Fruit fly (Drosophila melanogaster) whole organism, embryonic: ENCODE measurements around the gene CG32147.

ENCODE experiments used
- Ada2b ChIP-seq: fragments of 200-800 bp; sonication (Bioruptor generic); IDR thresholded peaks from 2 replicates; pipeline ENCODE4 v1.3.6; 2022; ENCODE audit warnings: missing biosample characterization, missing genetic modification characterization
- CG10209 ChIP-seq: fragments of 200-800 bp; sonication (Bioruptor generic); optimal IDR thresholded peaks from 3 replicates; lab custom pipeline; 2017; ENCODE audit warnings: missing biosample characterization, mild to moderate bottlenecking, missing genetic modification characterization, missing genetic modification reagents
- CG10366 ChIP-seq: fragments of 200-800 bp; sonication (Bioruptor generic); IDR thresholded peaks from 2 replicates; pipeline ENCODE4 v1.3.6; 2022; ENCODE audit warnings: missing biosample characterization, missing genetic modification characterization
- CG11560 ChIP-seq: fragments of 200-800 bp; sonication (Bioruptor generic); IDR thresholded peaks from 3 replicates; pipeline ENCODE4 v1.3.6; 2022; ENCODE audit warnings: missing biosample characterization, missing genetic modification characterization
- CG12219 ChIP-seq: fragments of 200-800 bp; sonication (Bioruptor generic); optimal IDR thresholded peaks from 3 replicates; lab custom pipeline; 2018; ENCODE audit warnings: missing biosample characterization, mild to moderate bottlenecking, missing genetic modification characterization
- CG13287 ChIP-seq: fragments of 200-800 bp; sonication (Bioruptor generic); IDR thresholded peaks from 2 replicates; pipeline ENCODE4 v1.3.6; 2022; ENCODE audit warnings: missing biosample characterization, missing genetic modification characterization; ENCODE audit not compliant: partially characterized antibody
- CG13424 ChIP-seq: fragments of 200-800 bp; sonication (Bioruptor generic); optimal IDR thresholded peaks from 2 replicates; lab custom pipeline; 2019; ENCODE audit warnings: missing biosample characterization, mild to moderate bottlenecking, missing genetic modification characterization, moderate library complexity
- CG13894 ChIP-seq: fragments of 200-800 bp; sonication (Bioruptor generic); optimal IDR thresholded peaks from 3 replicates; lab custom pipeline; 2018; ENCODE audit warnings: missing biosample characterization, mild to moderate bottlenecking, missing genetic modification characterization, moderate library complexity
- CG17328 ChIP-seq: fragments of 200-800 bp; sonication (Bioruptor generic); IDR thresholded peaks from 2 replicates; pipeline ENCODE4 v1.3.6; 2022; ENCODE audit warnings: missing biosample characterization, missing genetic modification characterization
- CG18599 ChIP-seq: fragments of 200-800 bp; sonication (Bioruptor generic); optimal IDR thresholded peaks from 3 replicates; lab custom pipeline; 2017; ENCODE audit warnings: missing biosample characterization, missing genetic modification characterization, mild to moderate bottlenecking, moderate library complexity, missing genetic modification reagents
- CG2678 ChIP-seq: fragments of 200-800 bp; sonication (Bioruptor generic); optimal IDR thresholded peaks from 3 replicates; lab custom pipeline; 2019; ENCODE audit warnings: missing biosample characterization, mild to moderate bottlenecking, missing genetic modification characterization, moderate library complexity
- CG2712 ChIP-seq: fragments of 200-800 bp; optimal IDR thresholded peaks from 3 replicates; lab custom pipeline; 2019; ENCODE audit warnings: missing biosample characterization, mild to moderate bottlenecking, missing genetic modification characterization, moderate library complexity
- CG32767 ChIP-seq: fragments of 200-800 bp; sonication (Bioruptor generic); IDR thresholded peaks from 2 replicates; pipeline ENCODE4 v1.3.6; 2022; ENCODE audit warnings: missing biosample characterization, missing genetic modification characterization
- CG6689 ChIP-seq: fragments of 200-800 bp; sonication (Bioruptor generic); IDR thresholded peaks from 2 replicates; pipeline ENCODE4 v1.3.6; 2022; ENCODE audit warnings: missing biosample characterization, missing genetic modification characterization
- CG6765 ChIP-seq: fragments of 200-800 bp; sonication (Bioruptor generic); optimal IDR thresholded peaks from 3 replicates; lab custom pipeline; 2017; ENCODE audit warnings: missing biosample characterization, mild to moderate bottlenecking, missing genetic modification characterization
- CG8478 ChIP-seq: fragments of >200 bp; optimal IDR thresholded peaks from 2 replicates; lab custom pipeline; 2018
- CG9215 ChIP-seq: fragments of 200-800 bp; sonication (Bioruptor generic); IDR thresholded peaks from 2 replicates; pipeline ENCODE4 v1.3.6; 2022; ENCODE audit warnings: missing biosample characterization, missing genetic modification characterization
- CG9932 ChIP-seq: fragments of 200-800 bp; sonication (Bioruptor generic); IDR thresholded peaks from 2 replicates; pipeline ENCODE4 v1.3.6; 2022; ENCODE audit warnings: missing biosample characterization, missing genetic modification characterization
- Ets65A ChIP-seq: fragments of 200-800 bp; sonication (Bioruptor generic); peaks from one replicate; lab custom pipeline; 2016; ENCODE audit warnings: missing biosample characterization, missing genetic modification characterization
- HLHmδ ChIP-seq: fragments of 200-800 bp; sonication (Bioruptor generic); optimal IDR thresholded peaks from 2 replicates; lab custom pipeline; 2018; ENCODE audit warnings: missing biosample characterization, mild to moderate bottlenecking, missing genetic modification characterization, moderate library complexity
- Hr51 ChIP-seq, 2 experiments: fragments of 200-800 bp; sonication (Bioruptor generic); optimal IDR thresholded peaks; 2 replicates in 1 of 2; 3 replicates in 1 of 2; lab custom pipeline; 2016 to 2018; ENCODE audit warnings: missing biosample characterization in 2 of 2, missing genetic modification characterization in 2 of 2, mild to moderate bottlenecking in 1 of 2, moderate library complexity in 1 of 2
- MESR4 ChIP-seq: fragments of 200-800 bp; sonication (Bioruptor generic); optimal IDR thresholded peaks from 2 replicates; lab custom pipeline; 2018; ENCODE audit warnings: missing biosample characterization, mild to moderate bottlenecking, missing genetic modification characterization, moderate library complexity
- Med ChIP-seq: fragments of 200-800 bp; sonication (Bioruptor generic); peaks from one replicate; lab custom pipeline; 2016; ENCODE audit warnings: missing biosample characterization, missing genetic modification characterization, mild to moderate bottlenecking, inconsistent platforms, moderate library complexity
- PHDP ChIP-seq: fragments of 200-800 bp; sonication (Bioruptor generic); optimal IDR thresholded peaks from 3 replicates; lab custom pipeline; 2018; ENCODE audit warnings: missing biosample characterization, mild to moderate bottlenecking, missing genetic modification characterization, moderate library complexity
- Ptx1 ChIP-seq: fragments of 200-800 bp; sonication (Bioruptor generic); IDR thresholded peaks from 2 replicates; pipeline ENCODE4 v1.3.6; 2022; ENCODE audit warnings: missing biosample characterization, missing genetic modification characterization
- Xbp1 ChIP-seq: fragments of 200-800 bp; sonication (Bioruptor generic); optimal IDR thresholded peaks from 3 replicates; lab custom pipeline; 2016; ENCODE audit warnings: missing biosample characterization, mild to moderate bottlenecking, missing genetic modification characterization
- aop ChIP-seq: fragments of 200-800 bp; sonication (Bioruptor generic); IDR thresholded peaks from 2 replicates; pipeline ENCODE4 v1.3.6; 2022; ENCODE audit warnings: missing biosample characterization, missing genetic modification characterization
- bsh ChIP-seq, 2 experiments: fragments of 200-800 bp; sonication (Bioruptor generic); optimal IDR thresholded peaks; 2 replicates each; lab custom pipeline; 2017 to 2018; ENCODE audit warnings: mild to moderate bottlenecking in 2 of 2, missing biosample characterization in 2 of 2, missing genetic modification characterization in 2 of 2, moderate library complexity in 1 of 2
- crp ChIP-seq, 2 experiments: fragments of 200-800 bp; sonication (Bioruptor generic); optimal IDR thresholded peaks; 2 replicates in 1 of 2; 3 replicates in 1 of 2; lab custom pipeline; 2017; ENCODE audit warnings: missing biosample characterization in 2 of 2, missing genetic modification characterization in 2 of 2, mild to moderate bottlenecking in 1 of 2, moderate library complexity in 1 of 2
- dati ChIP-seq: fragments of 200-800 bp; sonication (Bioruptor generic); IDR thresholded peaks from 2 replicates; pipeline ENCODE4 v1.3.6; 2022; ENCODE audit warnings: missing biosample characterization, missing genetic modification characterization
- dmrt99B ChIP-seq: fragments of 200-800 bp; sonication (Bioruptor generic); optimal IDR thresholded peaks from 2 replicates; lab custom pipeline; 2018; ENCODE audit warnings: missing biosample characterization, mild to moderate bottlenecking, missing genetic modification characterization, moderate library complexity
- gem ChIP-seq: fragments of 200-800 bp; sonication (Bioruptor generic); optimal IDR thresholded peaks from 2 replicates; lab custom pipeline; 2019; ENCODE audit warnings: missing biosample characterization, mild to moderate bottlenecking, missing genetic modification characterization, moderate library complexity
- grau ChIP-seq: fragments of 200-800 bp; optimal IDR thresholded peaks from 3 replicates; lab custom pipeline; 2019; ENCODE audit warnings: missing biosample characterization, mild to moderate bottlenecking, missing genetic modification characterization, moderate library complexity
- hkb ChIP-seq, 2 experiments: fragments of 200-800 bp in 1 of 2; fragments of >200 bp in 1 of 2; sonication (Bioruptor generic) in 1 of 2; IDR thresholded peaks in 1 of 2; optimal IDR thresholded peaks in 1 of 2; 2 replicates each; pipeline versions ENCODE4 v1.3.6 to Lab custom; 2017 to 2022; ENCODE audit warnings: missing biosample characterization in 1 of 2, missing genetic modification characterization in 1 of 2
- lab ChIP-seq: fragments of 200-800 bp; sonication (Bioruptor generic); optimal IDR thresholded peaks from 3 replicates; lab custom pipeline; 2017; ENCODE audit warnings: missing biosample characterization, missing genetic modification characterization, mild to moderate bottlenecking, moderate library complexity, missing genetic modification reagents
- lmd ChIP-seq: fragments of 200-800 bp; sonication (Bioruptor generic); IDR thresholded peaks from 2 replicates; pipeline ENCODE4 v1.3.6; 2022; ENCODE audit warnings: missing biosample characterization, missing genetic modification characterization
- nom ChIP-seq: fragments of 200-800 bp; sonication (Bioruptor generic); optimal IDR thresholded peaks from 2 replicates; lab custom pipeline; 2017; ENCODE audit warnings: missing biosample characterization, missing genetic modification characterization, mild to moderate bottlenecking, moderate library complexity, missing genetic modification reagents
- oc ChIP-seq: fragments of 200-800 bp; sonication (Bioruptor generic); optimal IDR thresholded peaks from 2 replicates; lab custom pipeline; 2018; ENCODE audit warnings: missing biosample characterization, mild to moderate bottlenecking, missing genetic modification characterization, moderate library complexity
- pum ChIP-seq: fragments of 200-800 bp; sonication (Bioruptor generic); optimal IDR thresholded peaks from 2 replicates; lab custom pipeline; 2016; ENCODE audit warnings: missing biosample characterization, missing genetic modification characterization
- ranshi ChIP-seq: fragments of 200-800 bp; sonication (Bioruptor generic); IDR thresholded peaks from 2 replicates; pipeline ENCODE4 v1.3.6; 2022; ENCODE audit warnings: missing biosample characterization, missing genetic modification characterization
- repo ChIP-seq: fragments of 200-800 bp; sonication (Bioruptor generic); optimal IDR thresholded peaks from 2 replicates; lab custom pipeline; 2016; ENCODE audit warnings: missing biosample characterization, missing genetic modification characterization
- slbo ChIP-seq: fragments of 200-800 bp; sonication (Bioruptor generic); IDR thresholded peaks from 2 replicates; pipeline ENCODE4 v1.3.6; 2022; ENCODE audit warnings: missing biosample characterization, missing genetic modification characterization
- slp2 ChIP-seq: fragments of 200-800 bp; sonication (Bioruptor generic); optimal IDR thresholded peaks from 2 replicates; lab custom pipeline; 2016; ENCODE audit warnings: missing biosample characterization, missing genetic modification characterization
- sob ChIP-seq: fragments of 200-800 bp; sonication (Bioruptor generic); IDR thresholded peaks from 2 replicates; pipeline ENCODE4 v1.3.6; 2022; ENCODE audit warnings: missing biosample characterization, missing genetic modification characterization
- tap ChIP-seq: fragments of 200-800 bp; optimal IDR thresholded peaks from 3 replicates; lab custom pipeline; 2019; ENCODE audit warnings: missing biosample characterization, mild to moderate bottlenecking, missing genetic modification characterization, moderate library complexity
- tgo ChIP-seq: fragments of 200-800 bp; sonication (Bioruptor generic); IDR thresholded peaks from 3 replicates; pipeline ENCODE4 v1.3.6; 2022; ENCODE audit warnings: missing biosample characterization, missing genetic modification characterization
- trem ChIP-seq: fragments of 200-800 bp; optimal IDR thresholded peaks from 3 replicates; lab custom pipeline; 2019; ENCODE audit warnings: missing biosample characterization, mild to moderate bottlenecking, missing genetic modification characterization, moderate library complexity
- unpg ChIP-seq: fragments of 200-800 bp; sonication (Bioruptor generic); optimal IDR thresholded peaks from 3 replicates; lab custom pipeline; 2018; ENCODE audit warnings: missing biosample characterization, mild to moderate bottlenecking, missing genetic modification characterization, moderate library complexity

The CG32147 gene

DNA sequence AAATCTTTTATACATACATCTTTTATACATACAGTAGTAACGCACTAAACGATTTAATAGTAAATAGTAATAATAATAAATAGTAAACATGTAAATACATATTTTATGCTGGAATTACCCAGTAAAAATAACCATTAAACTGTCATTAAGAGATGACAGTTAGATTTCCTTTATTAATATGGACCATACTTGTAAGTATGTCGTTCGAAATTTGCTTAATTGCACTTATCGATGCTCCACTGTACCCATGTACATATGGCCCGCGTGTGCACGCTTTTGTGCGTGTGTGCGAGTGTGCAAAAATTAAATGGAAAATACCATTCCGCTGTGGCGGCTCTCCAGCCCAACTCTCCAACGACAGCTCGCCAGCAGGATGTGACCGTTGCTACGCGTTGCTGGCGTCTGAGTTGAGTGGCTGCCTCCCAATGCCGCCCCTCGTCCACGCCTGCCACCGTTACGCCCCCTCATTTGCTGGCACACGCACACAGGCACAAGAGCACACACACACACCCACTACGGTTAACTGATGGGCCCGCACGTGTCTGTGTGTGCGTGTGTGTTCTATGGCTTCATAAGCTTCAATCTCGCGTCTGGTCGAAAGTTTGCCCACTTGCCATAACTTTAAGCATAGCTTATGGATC is 41.1 kb downstream of the CG32147 start (continued):
- peak; percentile 36 for TF ChIP-seq CG18599
- TF ChIP-seq gem (tag; lab: Kevin White, UChicago) = peak; percentile 30
- TF ChIP-seq Ptx1 (GFP tag; lab: Robert Waterston, UW) = peak; percentile 30; the same call in 1 of the 2 replicates
- TF ChIP-seq HLHmδ (GFP tag; lab: Kevin White, UChicago) = peak; percentile 22
- peak; percentile 44 for TF ChIP-seq CG8478 (lab: Kevin White, UChicago)
- no peak for TF ChIP-seq crp (GFP tag; optimal IDR thresholded peaks at IDR 0.05; lab: Kevin White, UChicago)
- peak; percentile 26 for TF ChIP-seq dmrt99B
- peak; percentile 11 for TF ChIP-seq lab (GFP tag; lab: Kevin White, UChicago)
- no peak for TF ChIP-seq hkb (optimal IDR thresholded peaks at IDR 0.05; lab: Kevin White, UChicago)
- 0 out of 2 replicates have a peak, but pooled peaks have one; percentile 8 for TF ChIP-seq hkb (GFP tag; IDR thresholded peaks at IDR 0.05; lab: Robert Waterston, UW)
- TF ChIP-seq CG9932 = peak; percentile 23; the same call in 1 of the 2 replicates
- TF ChIP-seq CG32767 = no peak
- TF ChIP-seq tgo = 0 out of 3 replicates have a peak, but pooled peaks have one; percentile 26
- TF ChIP-seq CG10366 (GFP tag; lab: Robert Waterston, UW) = no peak
- peak; percentile 31; the same call in 1 of the 2 replicates for TF ChIP-seq ranshi (GFP tag; lab: Robert Waterston, UW)
- no peak for TF ChIP-seq CG11560 (tag; lab: Robert Waterston, UW)
- peak; percentile 24; the same call in 1 of the 2 replicates for TF ChIP-seq slbo (GFP tag; lab: Robert Waterston, UW)
- peak; percentile 20 for TF ChIP-seq unpg
- TF ChIP-seq PHDP (tag; lab: Kevin White, UChicago) = peak; percentile 12
- 0 out of 2 replicates have a peak, but pooled peaks have one; percentile 14 for TF ChIP-seq CG17328 (GFP tag; lab: Robert Waterston, UW)
- peak in 1 of 2 experiments; percentile 23 for TF ChIP-seq Hr51 (GFP tag; optimal IDR thresholded peaks at IDR 0.05; lab: Kevin White, UChicago)
- TF ChIP-seq repo (GFP tag; lab: Kevin White, UChicago) = no peak
- no peak for TF ChIP-seq CG13894 (tag; lab: Kevin White, UChicago)
- peak; percentile 1 for TF ChIP-seq CG12219
- TF ChIP-seq grau = peak; percentile 78
- no peak for TF ChIP-seq dati (GFP tag; lab: Robert Waterston, UW)
- peak; percentile 24 for TF ChIP-seq nom (GFP tag; lab: Kevin White, UChicago)
- TF ChIP-seq lmd (GFP tag; lab: Robert Waterston, UW) = 0 out of 2 replicates have a peak, but pooled peaks have one; percentile 21
- TF ChIP-seq CG13424 = peak; percentile 16
- no peak for TF ChIP-seq slp2 (GFP tag; lab: Kevin White, UChicago)
- TF ChIP-seq Xbp1 = peak; percentile 9
- 0 out of 2 replicates have a peak, but pooled peaks have one; percentile 15 for TF ChIP-seq sob (GFP tag; lab: Robert Waterston, UW)
- TF ChIP-seq pum (GFP tag; lab: Kevin White, UChicago) = no peak
- TF ChIP-seq CG6765 (GFP tag; lab: Kevin White, UChicago) = no peak

DNA sequence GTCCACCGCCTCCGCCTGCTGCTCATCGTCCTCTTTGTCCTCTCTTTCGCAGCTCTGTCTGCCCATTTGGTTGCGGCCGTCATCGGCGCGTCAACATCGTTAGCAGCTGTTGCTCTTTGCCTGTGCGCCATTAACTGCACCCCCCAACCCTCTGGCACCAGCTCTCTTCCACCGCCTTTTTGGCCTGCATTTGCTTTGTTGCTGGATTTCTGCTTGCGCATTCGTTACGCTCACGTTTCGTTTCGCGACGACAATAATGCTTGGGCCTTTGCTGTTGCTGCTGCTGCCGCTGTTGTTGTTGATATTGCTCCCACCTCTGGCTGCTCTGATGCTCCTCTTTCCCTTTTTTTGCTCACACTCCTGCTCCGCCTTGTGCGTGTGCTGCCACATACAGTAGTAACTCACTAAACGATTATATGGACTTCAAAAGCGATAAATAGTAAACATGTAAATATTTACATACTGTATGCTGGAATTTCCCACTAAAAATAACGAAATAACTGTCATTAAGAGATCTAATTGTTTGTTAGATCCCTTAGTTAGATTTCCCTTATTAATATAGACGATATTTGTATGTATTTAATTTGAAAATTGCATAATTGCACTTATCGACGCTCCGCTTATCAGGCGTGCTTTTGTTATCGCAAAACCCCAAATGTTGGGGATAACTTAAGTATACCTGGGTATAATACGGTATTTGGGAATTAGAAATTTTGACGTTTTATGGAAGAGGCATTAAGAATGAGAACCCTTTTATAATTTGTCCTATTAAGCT is 42.0 kb downstream of the CG32147 start:
- TF ChIP-seq trem (tag; lab: Kevin White, UChicago) (no peak), CG6689 (no peak), CG2712 (tag; lab: Kevin White, UChicago) (peak; percentile 5), CG10209 (no peak), tap (no peak), oc (tag; lab: Kevin White, UChicago) (no peak), Ets65A (GFP tag; lab: Kevin White, UChicago) (peak; percentile 74), MESR4 (no peak), CG9215 (GFP tag; lab: Robert Waterston, UW) (no peak), Med (GFP tag; lab: Kevin White, UChicago) (peak; percentile 54), CG13287 (GFP tag; lab: Robert Waterston, UW) (no peak), pum (GFP tag; lab: Kevin White, UChicago) (no peak), CG2678 (tag; lab: Kevin White, UChicago) (peak; percentile 24), Ada2b (no peak), bsh (GFP tag; optimal IDR thresholded peaks at IDR 0.05; lab: Kevin White, UChicago) (peak in 1 of 2 experiments; percentile 15), aop (GFP tag; lab: Robert Waterston, UW) (no peak)
